Worm (Caenorhabditis elegans) whole organism, midembryonic: ENCODE data around the gene acp-7.

ENCODE experiments used
- T22C8.4 ChIP-seq: fragments of 200-800 bp; sonication (Bioruptor generic); IDR thresholded peaks from 2 replicates; pipeline ENCODE4 v1.3.6; 2022; ENCODE audit warnings: missing genetic modification characterization, missing compliant biosample characterization
- cog-1 ChIP-seq: sonication (generic microtip); optimal IDR thresholded peaks from 2 replicates; lab custom pipeline; 2016; ENCODE audit warnings: missing genetic modification characterization, missing compliant biosample characterization
- flt-1 ChIP-seq: fragments of 200-800 bp; sonication (Bioruptor generic); IDR thresholded peaks from 2 replicates; pipeline ENCODE4 v1.3.6; 2022; ENCODE audit warnings: missing genetic modification characterization, missing compliant biosample characterization
- klf-2 ChIP-seq: fragments of 200-800 bp; sonication (Bioruptor generic); conservative IDR thresholded peaks from 2 replicates; pipeline ENCODE4 v1.3.6; 2022; ENCODE audit warnings: missing genetic modification reagents, missing genetic modification characterization, missing compliant biosample characterization
- med-1 ChIP-seq: sonication (generic microtip); optimal IDR thresholded peaks from 2 replicates; lab custom pipeline; 2017; ENCODE audit warnings: missing genetic modification characterization, mild to moderate bottlenecking, missing compliant biosample characterization, antibody characterized with exemption, missing genetic modification reagents; ENCODE audit not compliant: insufficient read depth
- ref-1 ChIP-seq: fragments of 200-800 bp; sonication (Bioruptor generic); conservative IDR thresholded peaks from 2 replicates; pipeline ENCODE4 v1.3.6; 2022; ENCODE audit warnings: missing genetic modification reagents, missing genetic modification characterization, missing compliant biosample characterization
- tab-1 ChIP-seq: fragments of 200-800 bp; sonication (Bioruptor generic); IDR thresholded peaks from 2 replicates; pipeline ENCODE4 v1.3.6; 2022; ENCODE audit warnings: missing genetic modification characterization, missing compliant biosample characterization
- ztf-23 ChIP-seq: fragments of 200-800 bp; sonication (Bioruptor generic); IDR thresholded peaks from 2 replicates; pipeline ENCODE4 v1.3.6; 2022; ENCODE audit warnings: missing genetic modification reagents, missing genetic modification characterization, missing compliant biosample characterization
- ztf-29 ChIP-seq: fragments of 200-800 bp; sonication (Bioruptor generic); IDR thresholded peaks from 2 replicates; pipeline ENCODE4 v1.3.6; 2022; ENCODE audit warnings: missing genetic modification reagents, missing genetic modification characterization, missing compliant biosample characterization

acp-7 gene

ce11 chrIV:6385010-6385409, 46.5 kb downstream of the acp-7 start:
- TF ChIP-seq med-1 (no peak), cog-1 (tag; lab: Kevin White, UChicago) (no peak), tab-1 (GFP tag; lab: Robert Waterston, UW) (no peak), T22C8.4 (GFP tag; lab: Robert Waterston, UW) (no peak), ref-1 (no peak), ztf-29 (GFP tag; lab: Robert Waterston, UW) (no peak), ztf-23 (GFP tag; lab: Robert Waterston, UW) (no peak), klf-2 (GFP tag; lab: Robert Waterston, UW) (no peak), flt-1 (GFP tag; lab: Robert Waterston, UW) (no peak)

DNA sequence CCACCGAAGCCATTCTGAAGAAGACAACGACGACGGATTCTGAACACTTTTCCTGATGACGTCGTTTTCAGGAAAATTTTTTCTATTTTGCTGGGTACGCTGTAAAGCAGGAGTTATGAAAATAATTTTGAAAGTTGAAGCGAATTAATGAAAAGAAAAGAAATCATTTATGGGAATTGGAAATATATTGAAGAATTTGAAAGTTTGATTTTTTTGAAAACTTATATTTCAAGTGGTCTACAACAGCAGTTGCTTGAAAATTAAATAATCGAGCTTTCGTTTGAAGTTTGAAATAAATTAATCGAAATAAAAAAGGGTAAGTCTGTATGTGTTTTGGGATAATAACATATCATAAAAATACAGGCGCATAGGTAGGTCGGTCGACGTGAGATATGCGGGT, 47.5 kb downstream of the acp-7 start, which contains the start of gene shl-1:
Gene shl-1 (minus strand): TSS at position 101 of the 400 bp plus-strand sequence.
- TF ChIP-seq tab-1 (GFP tag; lab: Robert Waterston, UW) (no peak), T22C8.4 (GFP tag; lab: Robert Waterston, UW) (no peak), ref-1 (no peak), ztf-29 (GFP tag; lab: Robert Waterston, UW) (no peak), klf-2 (GFP tag; lab: Robert Waterston, UW) (no peak), ztf-23 (GFP tag; lab: Robert Waterston, UW) (no peak), flt-1 (GFP tag; lab: Robert Waterston, UW) (no peak), cog-1 (tag; lab: Kevin White, UChicago) (no peak), med-1 (no peak)

DNA sequence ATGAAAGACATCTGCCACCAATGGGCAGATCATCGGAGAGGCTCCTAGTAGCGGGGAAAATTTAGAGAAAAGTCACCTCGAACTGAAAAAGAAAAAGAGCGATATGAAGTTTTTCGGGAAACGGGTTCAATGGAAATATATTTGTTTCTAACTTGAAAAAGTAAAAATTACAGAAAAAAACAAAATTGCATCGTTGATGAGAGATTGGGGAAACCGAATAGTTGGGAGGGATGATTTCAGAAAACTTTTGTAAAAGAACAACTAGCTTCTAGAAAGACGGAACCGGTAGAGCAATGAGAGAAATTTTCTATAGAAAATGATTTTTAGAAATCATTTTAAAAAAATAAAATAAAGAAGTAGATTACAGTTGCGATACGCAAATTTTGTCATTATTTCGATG, 53.1 kb downstream of the acp-7 start:
- no peak for TF ChIP-seq ref-1
- TF ChIP-seq ztf-23 (GFP tag; lab: Robert Waterston, UW), result no peak
- no peak for TF ChIP-seq flt-1 (GFP tag; lab: Robert Waterston, UW)
- TF ChIP-seq med-1, result no peak
- no peak for TF ChIP-seq ztf-29 (GFP tag; lab: Robert Waterston, UW)
- no peak for TF ChIP-seq klf-2 (GFP tag; lab: Robert Waterston, UW)
- no peak for TF ChIP-seq T22C8.4 (GFP tag; lab: Robert Waterston, UW)
- TF ChIP-seq cog-1 (tag; lab: Kevin White, UChicago), result no peak
- TF ChIP-seq tab-1 (GFP tag; lab: Robert Waterston, UW), result no peak
